Worm (Caenorhabditis elegans) whole organism, L4 larva: Measurements from ENCODE around the gene set-4.

Source experiments
- F37D6.2 ChIP-seq: sonication (generic microtip); optimal IDR thresholded peaks from 2 replicates; lab custom pipeline; 2016; ENCODE audit warnings: mild to moderate bottlenecking, missing genetic modification characterization, missing compliant biosample characterization
- R02D3.7 ChIP-seq: fragments of 150-350 bp; sonication (generic microtip); optimal IDR thresholded peaks from 3 replicates; lab custom pipeline; 2014; ENCODE audit warnings: missing biosample characterization, missing genetic modification characterization
- T20F7.1 ChIP-seq: fragments of 200-800 bp; sonication (Bioruptor generic); optimal IDR thresholded peaks from 2 replicates; lab custom pipeline; 2018; ENCODE audit warnings: mild to moderate bottlenecking, missing genetic modification characterization, missing compliant biosample characterization
- T26A8.4 ChIP-seq: fragments of 200-800 bp; sonication (Bioruptor generic); IDR thresholded peaks from 2 replicates; pipeline ENCODE4 v1.3.6; 2022; ENCODE audit warnings: missing genetic modification characterization, missing compliant biosample characterization
- Y48G9A.11 ChIP-seq: fragments of 200-800 bp; sonication (Bioruptor generic); IDR thresholded peaks from 2 replicates; pipeline ENCODE4 v1.3.6; 2022; ENCODE audit warnings: missing genetic modification reagents, missing genetic modification characterization, missing compliant biosample characterization
- Y5F2A.4 ChIP-seq: fragments of 200-800 bp; sonication (Bioruptor generic); optimal IDR thresholded peaks from 2 replicates; lab custom pipeline; 2018; ENCODE audit warnings: mild to moderate bottlenecking, missing genetic modification characterization, missing compliant biosample characterization
- ZK546.5 ChIP-seq, 2 experiments: sonication (generic microtip); optimal IDR thresholded peaks; 2 replicates each; lab custom pipeline; 2017; ENCODE audit warnings: missing biosample characterization in 2 of 2, missing genetic modification characterization in 2 of 2
- aly-2 ChIP-seq: sonication (generic microtip); optimal IDR thresholded peaks from 2 replicates; lab custom pipeline; 2018; ENCODE audit warnings: missing biosample characterization, missing genetic modification characterization
- ama-1 ChIP-seq: fragments of 150-350 bp; optimal IDR thresholded peaks from 2 replicates; lab custom pipeline; 2014; ENCODE audit warnings: inconsistent platforms, mixed read lengths
- attf-4 ChIP-seq: sonication (generic microtip); optimal IDR thresholded peaks from 3 replicates; lab custom pipeline; 2017; ENCODE audit warnings: missing biosample characterization, missing genetic modification characterization
- ceh-20 ChIP-seq: fragments of 200-800 bp; sonication (Bioruptor generic); IDR thresholded peaks from 2 replicates; pipeline ENCODE4 v1.3.6; 2022; ENCODE audit warnings: missing genetic modification reagents, missing genetic modification characterization, missing compliant biosample characterization
- ceh-28 ChIP-seq: fragments of 150-350 bp; optimal IDR thresholded peaks from 2 replicates; lab custom pipeline; 2014; ENCODE audit warnings: missing biosample characterization, missing genetic modification reagents, missing genetic modification characterization
- ceh-44 ChIP-seq: fragments of 200-800 bp; sonication (Bioruptor generic); IDR thresholded peaks from 2 replicates; pipeline ENCODE4 v1.3.6; 2022; ENCODE audit warnings: missing genetic modification reagents, missing genetic modification characterization, missing compliant biosample characterization
- ces-1 ChIP-seq: fragments of 150-350 bp; sonication (generic microtip); optimal IDR thresholded peaks from 4 replicates; lab custom pipeline; 2014; ENCODE audit warnings: missing biosample characterization, missing genetic modification reagents, missing genetic modification characterization
- ctbp-1 ChIP-seq: fragments of 200-800 bp; sonication (Bioruptor generic); IDR thresholded peaks from 2 replicates; pipeline ENCODE4 v1.3.6; 2022; ENCODE audit warnings: missing genetic modification reagents, missing genetic modification characterization, missing compliant biosample characterization
- daf-16 ChIP-seq, 3 experiments: sonication (generic microtip); optimal IDR thresholded peaks; 2 replicates each; lab custom pipeline; 2016 to 2017; ENCODE audit warnings: missing genetic modification characterization in 3 of 3, missing genetic modification reagents in 3 of 3, mild to moderate bottlenecking in 2 of 3, missing compliant biosample characterization in 2 of 3, missing biosample characterization in 1 of 3, moderate library complexity in 1 of 3
- daf-19 ChIP-seq: fragments of 200-800 bp; sonication (Bioruptor generic); conservative IDR thresholded peaks from 2 replicates; pipeline ENCODE4 v1.3.6; 2022; ENCODE audit warnings: missing genetic modification characterization, missing compliant biosample characterization
- dmd-6 ChIP-seq: fragments of 200-800 bp; sonication (Bioruptor generic); IDR thresholded peaks from 2 replicates; pipeline ENCODE4 v1.3.6; 2022; ENCODE audit warnings: missing genetic modification reagents, missing genetic modification characterization, missing compliant biosample characterization
- dpl-1 ChIP-seq: fragments of 150-350 bp; optimal IDR thresholded peaks from 2 replicates; lab custom pipeline; 2014; ENCODE audit warnings: missing biosample characterization, missing genetic modification reagents, missing genetic modification characterization
- duxl-1 ChIP-seq: sonication (generic microtip); optimal IDR thresholded peaks from 2 replicates; lab custom pipeline; 2016; ENCODE audit warnings: mild to moderate bottlenecking, missing genetic modification characterization, moderate library complexity, missing compliant biosample characterization; ENCODE audit not compliant: poor library complexity
- dve-1 ChIP-seq: sonication (generic microtip); optimal IDR thresholded peaks from 2 replicates; lab custom pipeline; 2017; ENCODE audit warnings: antibody characterized with exemption, mild to moderate bottlenecking, missing genetic modification characterization, missing compliant biosample characterization; ENCODE audit not compliant: insufficient read depth
- hif-1 ChIP-seq, 2 experiments: sonication (generic microtip); optimal IDR thresholded peaks; 2 replicates each; lab custom pipeline; 2016 to 2017; ENCODE audit warnings: missing compliant biosample characterization in 2 of 2, missing genetic modification characterization in 2 of 2, missing genetic modification reagents in 2 of 2, missing genotype in 2 of 2, mild to moderate bottlenecking in 1 of 2
- hlh-30 ChIP-seq: sonication (generic microtip); optimal IDR thresholded peaks from 2 replicates; lab custom pipeline; 2017; ENCODE audit warnings: antibody characterized with exemption, mild to moderate bottlenecking, missing genetic modification characterization, missing compliant biosample characterization; ENCODE audit not compliant: insufficient read depth
- hmg-1.1 ChIP-seq: fragments of 200-800 bp; sonication (Bioruptor generic); IDR thresholded peaks from 2 replicates; pipeline ENCODE4 v1.3.6; 2022; ENCODE audit warnings: missing genetic modification reagents, missing genetic modification characterization, missing compliant biosample characterization
- lin-1 ChIP-seq: fragments of 200-800 bp; sonication (Bioruptor generic); IDR thresholded peaks from 2 replicates; pipeline ENCODE4 v1.3.6; 2022; ENCODE audit warnings: missing genetic modification reagents, missing genetic modification characterization, missing compliant biosample characterization
- lin-13 ChIP-seq: fragments of 150-350 bp; optimal IDR thresholded peaks from 2 replicates; lab custom pipeline; 2014; ENCODE audit warnings: missing biosample characterization, missing genetic modification reagents, missing genetic modification characterization
- lin-15B ChIP-seq: fragments of 150-350 bp; sonication (generic microtip); optimal IDR thresholded peaks from 3 replicates; lab custom pipeline; 2014; ENCODE audit warnings: missing biosample characterization, missing genetic modification characterization
- madf-5 ChIP-seq, 2 experiments: fragments of 200-800 bp; sonication (Bioruptor generic); IDR thresholded peaks; 2 replicates each; pipeline ENCODE4 v1.3.6; 2022; ENCODE audit warnings: missing compliant biosample characterization in 2 of 2, missing genetic modification characterization in 2 of 2
- madf-9 ChIP-seq: fragments of 200-800 bp; sonication (Bioruptor generic); conservative IDR thresholded peaks from 2 replicates; pipeline ENCODE4 v1.3.6; 2022; ENCODE audit warnings: missing genetic modification reagents, missing genetic modification characterization, missing compliant biosample characterization
- mdl-1 ChIP-seq, 2 experiments: fragments of 150-350 bp in 1 of 2; sonication (generic microtip) in 1 of 2; optimal IDR thresholded peaks; 2 replicates each; lab custom pipeline; 2014 to 2017; ENCODE audit warnings: missing biosample characterization in 2 of 2, missing genetic modification characterization in 2 of 2
- mep-1 ChIP-seq: fragments of 150-350 bp; sonication (generic microtip); optimal IDR thresholded peaks from 3 replicates; lab custom pipeline; 2014; ENCODE audit warnings: missing biosample characterization, missing genetic modification characterization
- mes-2 ChIP-seq: sonication (generic microtip); optimal IDR thresholded peaks from 2 replicates; lab custom pipeline; 2016; ENCODE audit warnings: missing genotype, mild to moderate bottlenecking, missing genetic modification characterization, missing compliant biosample characterization; ENCODE audit not compliant: poor library complexity, severe bottlenecking
- nhr-102 ChIP-seq: sonication (generic microtip); optimal IDR thresholded peaks from 2 replicates; lab custom pipeline; 2016; ENCODE audit warnings: mild to moderate bottlenecking, missing genetic modification characterization, moderate library complexity, missing compliant biosample characterization
- nhr-41 ChIP-seq: fragments of 200-800 bp; sonication (Bioruptor generic); IDR thresholded peaks from 2 replicates; pipeline ENCODE4 v1.3.6; 2022; ENCODE audit warnings: missing genetic modification reagents, missing genetic modification characterization, missing compliant biosample characterization
- nhr-48 ChIP-seq: sonication (generic microtip); optimal IDR thresholded peaks from 2 replicates; lab custom pipeline; 2016; ENCODE audit warnings: mild to moderate bottlenecking, missing genetic modification characterization, missing compliant biosample characterization
- pha-4 ChIP-seq, 2 experiments: fragments of 150-350 bp in 1 of 2; fragments of 200-800 bp in 1 of 2; sonication (Bioruptor generic) in 1 of 2; IDR thresholded peaks in 1 of 2; optimal IDR thresholded peaks in 1 of 2; 2 replicates each; pipeline versions ENCODE4 v1.3.6 to Lab custom; 2014 to 2022; ENCODE audit warnings: missing genetic modification characterization in 2 of 2, missing genetic modification reagents in 2 of 2, missing biosample characterization in 1 of 2, missing compliant biosample characterization in 1 of 2
- php-3 ChIP-seq: fragments of 200-800 bp; sonication (Bioruptor generic); IDR thresholded peaks from 2 replicates; pipeline ENCODE4 v1.3.6; 2022; ENCODE audit warnings: missing genetic modification reagents, missing genetic modification characterization, missing compliant biosample characterization
- saeg-2 ChIP-seq: fragments of 200-800 bp; sonication (Bioruptor generic); IDR thresholded peaks from 2 replicates; pipeline ENCODE4 v1.3.6; 2022; ENCODE audit warnings: missing genetic modification reagents, missing genetic modification characterization, missing compliant biosample characterization
- sdz-12 ChIP-seq: fragments of 200-800 bp; sonication (Bioruptor generic); optimal IDR thresholded peaks from 2 replicates; lab custom pipeline; 2018; ENCODE audit warnings: mild to moderate bottlenecking, missing genetic modification characterization, missing compliant biosample characterization
- set-16 ChIP-seq: fragments of 200-800 bp; sonication (Bioruptor generic); IDR thresholded peaks from 2 replicates; pipeline ENCODE4 v1.3.6; 2022; ENCODE audit warnings: missing genetic modification reagents, missing genetic modification characterization, missing compliant biosample characterization
- skn-1 ChIP-seq: fragments of 150-350 bp; optimal IDR thresholded peaks from 2 replicates; lab custom pipeline; 2014; ENCODE audit warnings: missing biosample characterization, missing genetic modification characterization
- snpc-1.2 ChIP-seq: fragments of 200-800 bp; sonication (Bioruptor generic); IDR thresholded peaks from 2 replicates; pipeline ENCODE4 v1.3.6; 2022; ENCODE audit warnings: missing genetic modification reagents, missing genetic modification characterization, missing compliant biosample characterization
- spr-3 ChIP-seq: fragments of 200-800 bp; sonication (Bioruptor generic); optimal IDR thresholded peaks from 2 replicates; lab custom pipeline; 2018; ENCODE audit warnings: mild to moderate bottlenecking, missing genetic modification characterization, missing compliant biosample characterization
- unc-130 ChIP-seq: sonication (generic microtip); optimal IDR thresholded peaks from 2 replicates; lab custom pipeline; 2016; ENCODE audit warnings: missing genetic modification reagents, missing genetic modification characterization, missing compliant biosample characterization
- vab-7 ChIP-seq: fragments of 200-800 bp; sonication (Bioruptor generic); IDR thresholded peaks from 2 replicates; pipeline ENCODE4 v1.3.6; 2022; ENCODE audit warnings: missing genetic modification reagents, missing genetic modification characterization, missing compliant biosample characterization
- zfp-2 ChIP-seq: sonication (generic microtip); optimal IDR thresholded peaks from 2 replicates; lab custom pipeline; 2016; ENCODE audit warnings: mild to moderate bottlenecking, missing genetic modification characterization, missing compliant biosample characterization
- zip-11 ChIP-seq: fragments of 200-800 bp; sonication (Bioruptor generic); IDR thresholded peaks from 2 replicates; pipeline ENCODE4 v1.3.6; 2022; ENCODE audit warnings: missing genetic modification characterization, missing compliant biosample characterization
- ztf-11 ChIP-seq: fragments of 150-350 bp; optimal IDR thresholded peaks from 2 replicates; lab custom pipeline; 2014; ENCODE audit warnings: missing biosample characterization, missing genetic modification characterization
- ztf-7 ChIP-seq: fragments of 150-350 bp; optimal IDR thresholded peaks from 2 replicates; lab custom pipeline; 2014; ENCODE audit warnings: missing biosample characterization, missing genetic modification characterization

set-4 gene

DNA sequence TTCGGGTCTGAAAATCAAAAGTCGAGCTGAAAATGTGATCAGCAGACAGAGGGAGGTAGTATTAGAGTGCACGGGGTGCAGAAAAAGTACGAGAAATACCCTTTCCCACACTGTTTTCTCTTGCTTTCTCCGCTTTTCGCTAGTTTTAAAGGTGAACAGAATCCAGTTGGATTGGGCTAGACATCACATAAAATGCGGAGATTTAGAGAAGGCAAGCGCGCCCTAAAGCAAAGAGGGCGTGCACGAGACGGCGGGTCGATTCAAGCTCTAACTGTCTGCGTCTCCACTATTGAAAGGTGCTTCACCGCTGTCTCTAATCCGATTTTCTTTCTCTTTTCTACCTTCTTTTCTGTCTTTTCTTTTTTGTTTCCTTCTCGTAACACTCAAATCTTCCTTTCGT, 39.0 kb upstream of the set-4 start:
- TF ChIP-seq daf-19 (peak; percentile 62; the same call in 1 of the 2 replicates), dve-1 (tag; lab: Kevin White, UChicago) (peak; percentile 91), ceh-20 (0 out of 2 replicates have a peak, but pooled peaks have one; percentile 27), ceh-44 (no peak), lin-15B (tag; lab: Kevin White, UChicago) (peak; percentile 27), skn-1 (tag; lab: Kevin White, UChicago) (no peak), madf-9 (peak; percentile 39; the same call in 1 of the 2 replicates), lin-1 (GFP tag; lab: Robert Waterston, UW) (peak; percentile 78), aly-2 (no peak), dpl-1 (peak; percentile 71), unc-130 (GFP tag; lab: Kevin White, UChicago) (peak; percentile 63), mdl-1 (tag; optimal IDR thresholded peaks at IDR 0.05; lab: Kevin White, UChicago) (peak; percentile 90 to 95), lin-13 (GFP tag; lab: Kevin White, UChicago) (peak; percentile 79), snpc-1.2 (GFP tag; lab: Robert Waterston, UW) (peak; percentile 21; the same call in 1 of the 2 replicates), Y48G9A.11 (GFP tag; lab: Robert Waterston, UW) (no peak), saeg-2 (GFP tag; lab: Robert Waterston, UW) (no peak), duxl-1 (tag; lab: Kevin White, UChicago) (no peak), F37D6.2 (tag; lab: Kevin White, UChicago) (peak; percentile 26), nhr-41 (GFP tag; lab: Robert Waterston, UW) (peak; percentile 31; the same call in 1 of the 2 replicates), dmd-6 (GFP tag; lab: Robert Waterston, UW) (peak; percentile 80), ztf-11 (tag; lab: Kevin White, UChicago) (no peak), ZK546.5 (tag; optimal IDR thresholded peaks at IDR 0.05; lab: Kevin White, UChicago) (no peak), ces-1 (GFP tag; lab: Kevin White, UChicago) (peak; percentile 47), mep-1 (tag; lab: Kevin White, UChicago) (peak; percentile 83), ztf-7 (tag; lab: Kevin White, UChicago) (peak; percentile 36), T26A8.4 (GFP tag; lab: Robert Waterston, UW) (peak; percentile 80), mes-2 (tag; lab: Kevin White, UChicago) (peak; percentile 75), zip-11 (GFP tag; lab: Robert Waterston, UW) (no peak), ama-1 (lab: Kevin White, UChicago) (no peak), hmg-1.1 (GFP tag; lab: Robert Waterston, UW) (peak; percentile 88), set-16 (GFP tag; lab: Robert Waterston, UW) (peak; percentile 54), daf-16 (GFP tag; optimal IDR thresholded peaks at IDR 0.05; lab: Kevin White, UChicago) (no peak), daf-16 (tag; optimal IDR thresholded peaks at IDR 0.05; lab: Kevin White, UChicago) (peak; percentile 37), ctbp-1 (GFP tag; lab: Robert Waterston, UW) (peak; percentile 69; the same call in 1 of the 2 replicates), hlh-30 (tag; lab: Kevin White, UChicago) (peak; percentile 98), R02D3.7 (tag; lab: Kevin White, UChicago) (no peak), Y5F2A.4 (GFP tag; lab: Kevin White, UChicago) (no peak), spr-3 (GFP tag; lab: Kevin White, UChicago) (peak; percentile 24), sdz-12 (GFP tag; lab: Kevin White, UChicago) (no peak), vab-7 (no peak), nhr-102 (tag; lab: Kevin White, UChicago) (peak; percentile 20), ceh-28 (tag; lab: Kevin White, UChicago) (peak; percentile 16), T20F7.1 (peak; percentile 44), zfp-2 (no peak), madf-5 (GFP tag; IDR thresholded peaks at IDR 0.05; lab: Robert Waterston, UW) (no peak), hif-1 (tag; optimal IDR thresholded peaks at IDR 0.05; lab: Kevin White, UChicago) (peak in 1 of 2 experiments; percentile 60), nhr-48 (tag; lab: Kevin White, UChicago) (peak; percentile 83), pha-4 (GFP tag; IDR thresholded peaks at IDR 0.05; lab: Robert Waterston, UW) (peak; percentile 69), pha-4 (tag; optimal IDR thresholded peaks at IDR 0.05; lab: Kevin White, UChicago) (no peak), attf-4 (tag; lab: Kevin White, UChicago) (peak; percentile 31), php-3 (GFP tag; lab: Robert Waterston, UW) (no peak)
